Fruit fly (Drosophila melanogaster) ovary, adult (tissue): ENCODE measurements around the gene Cog2.

Source experiments
- CG17801 ChIP-seq: fragments of 200-800 bp; optimal IDR thresholded peaks from 2 replicates; lab custom pipeline; 2019; ENCODE audit warnings: missing biosample characterization, mild to moderate bottlenecking, missing genetic modification characterization, moderate library complexity; ENCODE audit not compliant: partially characterized antibody

Gene Cog2

dm6 chr3R:15371833-15372232 lies 10.4 kb upstream of the Cog2 start, which contains the start of the genes Ccm3 and CG6136:
TSS of gene Ccm3 (plus strand) at chr3R:15371957.
TSS of gene CG6136 (minus strand) at chr3R:15372212.
- peak; percentile 67 for TF ChIP-seq CG17801

- no peak for TF ChIP-seq CG17801
Observed at dm6 chr3R:15369742-15370141, 8.3 kb upstream of the Cog2 start, which contains the start of gene CG14868. TSS of gene CG14868 (minus strand) at chr3R:15369945.

- no peak for TF ChIP-seq CG17801
Observed at dm6 chr3R:15367477-15367876, 6.0 kb upstream of the Cog2 start, which contains the start of gene CG34404. TSS of gene CG34404 (minus strand) at chr3R:15367665.

DNA sequence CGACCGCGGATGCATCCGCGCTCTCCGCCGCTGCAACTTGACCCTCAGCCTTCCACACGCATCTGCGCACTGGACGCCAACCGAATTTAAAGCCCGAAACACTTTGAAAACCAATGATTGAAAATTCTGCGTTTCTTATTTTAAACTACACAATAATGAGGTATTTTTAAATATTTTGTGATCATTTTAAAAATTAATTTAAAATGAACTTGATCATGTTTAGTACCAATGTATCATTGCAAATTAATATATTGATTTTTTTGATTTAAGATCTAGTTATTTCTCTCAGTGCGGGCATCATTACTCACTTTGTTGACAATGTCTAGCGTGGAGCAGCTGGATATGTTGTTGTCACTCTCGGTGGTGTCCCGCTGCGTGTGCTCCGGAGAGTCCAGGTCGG lies 5.4 kb upstream of the Cog2 start:
- peak; percentile 6 for TF ChIP-seq CG17801

DNA sequence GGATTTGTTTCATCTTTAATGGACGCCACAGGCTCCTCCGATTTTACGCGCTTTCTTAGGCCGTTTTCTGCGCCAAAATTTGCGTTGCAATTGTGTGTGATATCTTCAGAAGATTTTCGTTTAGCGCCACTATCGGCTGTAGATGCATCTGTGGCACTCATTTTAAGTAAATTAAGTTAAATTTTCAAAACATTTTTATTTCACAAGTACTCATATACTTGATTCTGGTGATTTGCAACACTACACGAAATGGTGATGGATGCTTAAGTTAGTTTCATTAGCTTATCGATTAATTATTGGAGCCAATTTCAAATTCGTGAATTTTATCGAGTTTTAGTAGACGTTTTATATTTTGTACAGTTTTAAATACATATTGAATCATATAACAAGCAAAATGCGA lies 2.2 kb upstream of the Cog2 start, which contains the start of gene CG6171:
Gene CG6171, minus strand, starts transcription at position 250 of the 400 bp plus-strand sequence.
- TF ChIP-seq CG17801: peak; percentile 10

dm6 chr3R:15356645-15357431 lies 4.6 kb downstream of the Cog2 start, which contains the start of the genes Atg4b and Hibch:
TSS of gene Atg4b (minus strand) at chr3R:15356924.
TSS of gene Hibch (plus strand) at chr3R:15357229.
- peak; percentile 90 for TF ChIP-seq CG17801

- TF ChIP-seq CG17801: no peak
Observed at dm6 chr3R:15356152-15356551, 5.3 kb downstream of the Cog2 start.

dm6 chr3R:15354019-15354418 lies 7.4 kb downstream of the Cog2 start:
- no peak for TF ChIP-seq CG17801

dm6 chr3R:15350993-15351426 lies 10.4 kb downstream of the Cog2 start, which contains the start of the genes Trs33 and Tmtc4:
TSS of gene Trs33 (minus strand) at chr3R:15350995.
TSS of gene Tmtc4 (plus strand) at chr3R:15351225.
- TF ChIP-seq CG17801: peak; percentile 57

dm6 chr3R:15347822-15348221 lies 13.6 kb downstream of the Cog2 start, which contains the start of the genes CG42726 and CG42727:
TSS of gene CG42726 (plus strand) at chr3R:15348048.
TSS of gene CG42727 (plus strand) at chr3R:15348048.
- no peak for TF ChIP-seq CG17801

DNA sequence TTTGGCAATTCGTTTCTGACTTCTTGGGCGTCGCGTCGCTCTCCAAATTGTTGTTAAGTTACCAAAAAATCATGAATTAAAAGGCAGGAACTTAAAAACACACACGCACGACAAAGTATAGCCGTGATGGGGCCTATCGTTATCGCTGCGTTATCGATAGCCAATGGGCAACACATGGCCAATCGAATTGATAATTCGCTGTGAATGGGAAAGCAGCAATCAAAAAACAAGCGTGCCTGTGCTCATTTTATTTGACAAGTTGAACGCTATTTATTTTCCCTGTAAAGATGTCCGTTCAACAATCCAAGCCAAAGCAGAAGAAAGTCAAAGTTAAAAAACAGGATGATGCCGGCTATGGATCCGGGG lies 15.5 kb downstream of the Cog2 start, which contains the start of the genes Surf4 and CG31301:
Gene Surf4, minus strand, starts transcription at position 159 of the 366 bp plus-strand sequence.
Gene CG31301, plus strand, starts transcription at position 188 of the 366 bp plus-strand sequence.
- TF ChIP-seq CG17801: no peak

dm6 chr3R:15345198-15346017 lies 16.0 kb downstream of the Cog2 start:
- TF ChIP-seq CG17801: no peak

DNA sequence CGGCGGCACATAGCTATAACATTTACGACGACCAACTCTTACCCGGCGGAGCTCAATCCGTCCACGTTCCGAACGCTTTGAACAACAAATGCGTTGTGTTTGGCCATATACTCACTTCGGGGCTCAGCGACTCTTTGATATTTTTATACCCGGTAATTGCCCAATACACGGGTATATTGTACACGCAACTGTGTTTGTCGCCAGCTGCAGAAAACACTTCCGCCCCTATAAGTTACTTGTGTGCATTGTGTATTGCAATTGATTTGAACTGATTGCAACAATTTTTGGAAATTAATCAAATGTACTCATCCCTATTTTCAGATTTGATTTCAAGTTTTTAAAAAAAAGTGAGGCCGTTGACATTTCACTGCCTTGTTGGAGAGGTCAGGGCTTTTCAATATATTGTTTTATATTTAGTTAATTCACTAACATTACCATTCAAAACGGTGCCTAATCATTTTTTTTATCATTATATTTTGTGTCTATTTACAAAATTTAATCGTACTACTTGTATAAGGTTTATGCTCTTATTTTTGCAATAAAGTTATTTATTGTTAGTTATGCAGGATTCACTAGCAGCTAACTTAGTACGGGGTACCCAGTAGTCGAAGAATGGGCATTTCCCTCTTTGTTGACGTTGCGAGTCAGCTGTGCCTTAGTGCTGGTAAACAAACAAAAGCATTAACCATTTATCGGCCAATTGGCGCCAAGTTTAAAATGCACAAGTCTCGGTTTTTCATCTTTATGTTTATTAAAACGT lies 18.4 kb downstream of the Cog2 start, which contains the start of gene Nagk:
Gene Nagk, minus strand, starts transcription at position 331 of the 760 bp plus-strand sequence.
- TF ChIP-seq CG17801: peak; percentile 8

- TF ChIP-seq CG17801: no peak
Observed at dm6 chr3R:15342432-15342925, 19.0 kb downstream of the Cog2 start.

dm6 chr3R:15340052-15340732 lies 21.3 kb downstream of the Cog2 start, which contains the start of gene SerRS-m:
TSS of gene SerRS-m (plus strand) at chr3R:15340667.
- TF ChIP-seq CG17801: no peak
